Fruit fly (Drosophila melanogaster): Measurements from ENCODE around the gene Cpr65Ax2.
"Not testable (repeated sequence)": the region's sequence is repeated elsewhere in the genome, so short reads cannot be mapped to it uniquely, and the experiment has no call there.

The Cpr65Ax2 gene

DNA sequence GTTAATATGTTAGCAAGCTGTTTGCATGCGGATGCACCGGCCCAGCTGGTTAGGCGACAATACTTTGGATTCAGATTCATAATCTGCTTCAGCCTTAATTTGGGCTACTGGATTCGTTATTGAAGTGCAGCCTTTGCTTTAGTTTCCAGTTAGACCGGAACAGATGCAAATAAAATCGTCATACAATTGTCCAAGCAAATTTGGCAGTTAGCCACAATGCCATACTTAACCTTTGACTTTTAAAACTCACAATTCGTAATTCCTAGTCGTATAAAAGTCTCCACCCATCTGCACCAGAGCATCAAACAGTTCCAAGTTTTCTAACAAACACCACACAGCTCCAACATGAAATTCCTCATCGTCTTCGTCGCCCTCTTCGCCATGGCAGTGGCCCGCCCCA, 1.4 kb downstream of the Cpr65Ax2 start, which contains the start of gene Lcp65Ab1:
Gene Lcp65Ab1 (plus strand): TSS at position 301 of the 400 bp plus-strand sequence.
- TF ChIP-seq CG13204 (GFP tag; optimal IDR thresholded peaks at IDR 0.05); Snoo (tag; optimal IDR thresholded peaks at IDR 0.05); CG8301 (tag; optimal IDR thresholded peaks at IDR 0.05): not testable (repeated sequence)

DNA sequence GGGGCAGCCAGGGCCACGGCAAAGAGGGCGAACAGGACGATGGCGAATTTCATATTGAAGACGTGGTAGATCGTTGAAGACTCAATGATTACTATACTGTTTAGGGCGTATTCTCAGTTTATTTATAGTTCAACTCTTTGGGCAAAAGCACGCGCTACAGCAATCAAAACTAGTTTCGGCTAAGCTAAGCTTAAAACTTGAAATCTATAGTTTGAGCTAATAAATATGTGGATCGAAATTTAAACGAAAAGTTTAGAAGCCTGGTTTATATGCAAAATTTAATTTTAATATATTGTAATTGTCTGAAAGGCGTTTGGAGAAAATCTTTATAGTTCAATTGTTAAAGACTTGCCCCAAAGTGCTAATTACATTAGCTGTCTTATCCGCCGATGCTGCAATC, 2.8 kb downstream of the Cpr65Ax2 start, which contains the start of gene Cpr65Ax1:
Gene Cpr65Ax1 (minus strand): TSS at position 101 of the 400 bp plus-strand sequence.
- TF ChIP-seq Pif1B (GFP tag; optimal IDR thresholded peaks at IDR 0.05); gl (tag; optimal IDR thresholded peaks at IDR 0.05); CG13204 (GFP tag; optimal IDR thresholded peaks at IDR 0.05): not testable (repeated sequence)

DNA sequence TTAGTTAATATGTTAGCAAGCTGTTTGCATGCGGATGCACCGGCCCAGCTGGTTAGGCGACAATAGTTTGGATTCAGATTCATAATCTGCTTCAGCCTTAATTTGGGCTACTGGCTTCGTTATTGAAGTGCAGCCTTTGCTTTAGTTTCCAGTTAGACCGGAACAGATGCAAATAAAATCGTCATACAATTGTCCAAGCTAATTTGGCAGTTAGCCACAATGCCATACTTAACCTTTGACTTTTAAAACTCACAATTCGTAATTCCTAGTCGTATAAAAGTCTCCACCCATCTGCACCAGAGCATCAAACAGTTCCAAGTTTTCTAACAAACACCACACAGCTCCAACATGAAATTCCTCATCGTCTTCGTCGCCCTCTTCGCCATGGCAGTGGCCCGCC, 4.3 kb downstream of the Cpr65Ax2 start, which contains the start of gene Lcp65Ab2:
Gene Lcp65Ab2 (plus strand): TSS at position 301 of the 400 bp plus-strand sequence.
- not testable (repeated sequence) for TF ChIP-seq D1 (tag; optimal IDR thresholded peaks at IDR 0.05); CG14655 (GFP tag; optimal IDR thresholded peaks at IDR 0.05); CG8301 (tag; optimal IDR thresholded peaks at IDR 0.05)

DNA sequence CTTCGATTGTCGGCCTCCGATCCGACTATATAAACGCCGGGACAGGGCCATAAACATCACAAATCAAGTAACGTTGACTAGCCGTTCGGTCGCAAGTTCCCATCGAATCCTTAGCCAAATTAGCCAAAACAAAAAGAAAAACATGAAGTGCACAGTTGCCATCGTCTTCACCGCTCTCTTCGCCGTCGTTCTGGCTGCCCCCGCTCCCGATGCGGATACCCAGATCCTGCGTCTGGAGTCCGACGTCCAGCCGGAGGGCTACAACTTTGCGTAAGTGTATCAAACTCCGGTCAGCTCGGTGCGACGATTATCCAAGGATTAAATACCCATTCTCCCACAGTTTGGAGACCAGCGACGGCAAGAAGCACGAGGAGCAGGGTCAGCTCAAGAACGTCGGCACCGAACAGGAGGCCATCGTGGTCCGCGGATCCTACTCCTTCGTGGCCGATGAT, 5.9 kb downstream of the Cpr65Ax2 start, which contains the start of gene Lcp65Ac:
Gene Lcp65Ac (plus strand): TSS at position 51 of the 452 bp plus-strand sequence.
- TF ChIP-seq CG8301 (tag; optimal IDR thresholded peaks at IDR 0.05) (no peak), CG14655 (GFP tag; optimal IDR thresholded peaks at IDR 0.05) (no peak), CG8159 (tag; optimal IDR thresholded peaks at IDR 0.05) (no peak), Pif1B (GFP tag; optimal IDR thresholded peaks at IDR 0.05) (no peak), Pif1A (GFP tag; optimal IDR thresholded peaks at IDR 0.05) (no peak), CG9948 (tag; optimal IDR thresholded peaks at IDR 0.05) (no peak), CG34367 (tag; optimal IDR thresholded peaks at IDR 0.05) (no peak), CG4496 (GFP tag; IDR thresholded peaks at IDR 0.05) (no peak), Ets98B (GFP tag; IDR thresholded peaks at IDR 0.05) (no peak), gl (tag; optimal IDR thresholded peaks at IDR 0.05) (no peak), CG15710 (tag; optimal IDR thresholded peaks at IDR 0.05) (no peak), CG12605 (GFP tag; IDR thresholded peaks at IDR 0.05) (no peak), rn (GFP tag; IDR thresholded peaks at IDR 0.05) (no peak), CG13204 (GFP tag; optimal IDR thresholded peaks at IDR 0.05) (no peak), CG10348 (GFP tag; IDR thresholded peaks at IDR 0.05) (no peak), CG17806 (tag; optimal IDR thresholded peaks at IDR 0.05) (no peak), Snoo (tag; optimal IDR thresholded peaks at IDR 0.05) (no peak), D1 (tag; optimal IDR thresholded peaks at IDR 0.05) (no peak), fd96Ca (GFP tag; IDR thresholded peaks at IDR 0.05) (no peak), CG32121 (GFP tag; IDR thresholded peaks at IDR 0.05) (no peak)

DNA sequence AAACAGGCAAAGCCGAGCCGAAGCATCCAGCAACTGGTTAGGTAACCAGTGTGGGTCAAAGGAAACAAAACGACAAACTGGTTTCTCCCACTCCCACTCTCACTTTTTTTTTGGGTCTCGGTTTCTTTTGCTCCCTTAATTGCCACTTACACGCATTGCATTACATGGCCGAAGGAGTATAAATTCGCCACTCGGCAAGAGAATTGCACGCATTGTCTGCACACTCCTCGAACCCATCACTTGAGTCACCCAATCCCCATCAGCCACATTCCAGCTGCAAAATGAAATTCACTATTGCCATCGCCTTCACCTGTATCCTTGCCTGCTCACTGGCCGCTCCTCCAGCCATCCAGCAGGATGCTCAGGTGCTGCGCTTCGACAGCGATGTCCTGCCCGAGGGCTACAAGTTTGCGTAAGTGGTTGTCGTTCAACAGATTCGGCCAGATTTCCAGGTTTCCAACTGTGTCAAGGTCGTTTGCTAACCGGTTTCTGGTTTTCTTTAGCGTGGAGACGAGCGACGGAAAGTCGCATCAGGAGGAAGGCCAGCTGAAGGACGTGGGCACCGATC, 7.4 kb downstream of the Cpr65Ax2 start, which contains the start of gene Lcp65Ad:
Gene Lcp65Ad (plus strand): TSS at position 208 of the 568 bp plus-strand sequence.
- TF ChIP-seq Pif1A (GFP tag; optimal IDR thresholded peaks at IDR 0.05), result no peak
- peak; percentile 36 for TF ChIP-seq EcR (GFP tag; optimal IDR thresholded peaks at IDR 0.05)

DNA sequence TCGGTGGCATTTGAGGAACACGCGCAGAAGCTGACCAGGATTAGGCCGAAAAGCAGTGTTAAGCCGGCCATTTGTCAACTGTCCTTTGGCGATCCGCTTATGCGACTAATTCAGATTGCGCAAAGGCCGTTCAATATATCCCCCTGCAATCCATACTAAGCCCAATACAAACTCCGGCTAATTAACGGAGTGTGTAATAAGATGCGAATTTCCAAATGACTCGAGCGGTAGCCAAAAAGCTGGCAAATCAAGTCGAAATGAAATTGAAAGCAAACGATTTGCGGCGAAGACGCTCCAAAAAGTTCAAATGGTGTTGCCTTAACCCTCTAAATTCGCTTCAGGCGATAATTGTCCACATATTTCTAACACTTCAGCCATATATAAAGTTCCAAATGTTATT, 8.3 kb downstream of the Cpr65Ax2 start, which contains the start of gene Cpr65Aw:
Gene Cpr65Aw (minus strand): TSS at position 101 of the 400 bp plus-strand sequence.
- TF ChIP-seq CG10348 (GFP tag; IDR thresholded peaks at IDR 0.05), result no peak
- TF ChIP-seq Pif1B (GFP tag; optimal IDR thresholded peaks at IDR 0.05), result no peak
- no peak for TF ChIP-seq CG17806 (tag; optimal IDR thresholded peaks at IDR 0.05)
- no peak for TF ChIP-seq CG12605 (GFP tag; IDR thresholded peaks at IDR 0.05)
- TF ChIP-seq CG13204 (GFP tag; optimal IDR thresholded peaks at IDR 0.05), result no peak
- TF ChIP-seq Pif1A (GFP tag; optimal IDR thresholded peaks at IDR 0.05), result no peak
- TF ChIP-seq CG34367 (tag; optimal IDR thresholded peaks at IDR 0.05), result no peak
- TF ChIP-seq CG15710 (tag; optimal IDR thresholded peaks at IDR 0.05), result no peak
- TF ChIP-seq CG8159 (tag; optimal IDR thresholded peaks at IDR 0.05), result no peak
- no peak for TF ChIP-seq CG9948 (tag; optimal IDR thresholded peaks at IDR 0.05)
- TF ChIP-seq CG32121 (GFP tag; IDR thresholded peaks at IDR 0.05), result no peak
- no peak for TF ChIP-seq D1 (tag; optimal IDR thresholded peaks at IDR 0.05)

DNA sequence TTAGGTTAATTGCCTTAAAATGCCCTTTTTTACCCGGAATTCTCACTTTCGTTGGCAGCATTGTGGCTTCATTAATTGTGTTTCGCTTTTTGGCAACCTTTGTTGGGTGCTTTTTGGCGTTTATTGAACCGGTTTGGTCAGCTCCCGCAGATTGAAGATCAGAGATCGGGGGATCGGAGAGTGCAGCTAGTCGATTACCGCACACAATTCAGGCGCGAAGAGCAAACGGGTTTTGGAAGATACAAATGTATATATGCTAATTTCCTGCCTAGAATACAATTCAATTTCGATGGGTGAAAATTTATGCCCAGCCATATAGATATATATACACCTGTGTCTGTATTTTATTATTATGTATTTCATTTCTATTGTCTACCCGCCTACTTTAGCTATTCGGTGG, 9.1 kb downstream of the Cpr65Ax2 start:
- TF ChIP-seq EcR (GFP tag; optimal IDR thresholded peaks at IDR 0.05), result peak; percentile 59
- TF ChIP-seq Pif1A (GFP tag; optimal IDR thresholded peaks at IDR 0.05), result no peak
